Worm (Caenorhabditis elegans) whole organism, mixed stage, embryonic: ENCODE measurements around the gene ZC302.3.

ENCODE experiments used
- M03D4.4 ChIP-seq: sonication (generic microtip); optimal IDR thresholded peaks from 2 replicates; lab custom pipeline; 2017; ENCODE audit warnings: mild to moderate bottlenecking, missing genetic modification characterization, missing compliant biosample characterization
- bed-3 ChIP-seq: fragments of 200-800 bp; sonication (Bioruptor generic); optimal IDR thresholded peaks from 3 replicates; lab custom pipeline; 2018; ENCODE audit warnings: mild to moderate bottlenecking, missing genetic modification characterization, moderate library complexity, missing compliant biosample characterization
- blmp-1 ChIP-seq: fragments of 150-350 bp; optimal IDR thresholded peaks from 2 replicates; lab custom pipeline; 2014; ENCODE audit warnings: missing biosample characterization, missing genetic modification characterization
- ceh-39 ChIP-seq: fragments of 150-350 bp; optimal IDR thresholded peaks from 2 replicates; lab custom pipeline; 2014; ENCODE audit warnings: missing biosample characterization, missing genetic modification characterization
- ceh-43 ChIP-seq: fragments of 200-800 bp; sonication (Bioruptor generic); optimal IDR thresholded peaks from 2 replicates; lab custom pipeline; 2018; ENCODE audit warnings: mild to moderate bottlenecking, missing genetic modification characterization, moderate library complexity, missing compliant biosample characterization
- ceh-83 ChIP-seq: fragments of 200-800 bp; sonication (Bioruptor generic); optimal IDR thresholded peaks from 2 replicates; lab custom pipeline; 2018; ENCODE audit warnings: mild to moderate bottlenecking, missing genetic modification characterization, missing compliant biosample characterization
- ces-1 ChIP-seq: fragments of 150-350 bp; optimal IDR thresholded peaks from 2 replicates; lab custom pipeline; 2014; ENCODE audit warnings: missing biosample characterization, missing genetic modification reagents, missing genetic modification characterization
- cnd-1 ChIP-seq: fragments of 200-800 bp; sonication (Bioruptor generic); optimal IDR thresholded peaks from 2 replicates; lab custom pipeline; 2018; ENCODE audit warnings: mild to moderate bottlenecking, missing genetic modification characterization, missing compliant biosample characterization
- drap-1 ChIP-seq: fragments of 200-800 bp; sonication (Bioruptor generic); optimal IDR thresholded peaks from 3 replicates; lab custom pipeline; 2018; ENCODE audit warnings: mild to moderate bottlenecking, missing genetic modification characterization, missing compliant biosample characterization
- elt-1 ChIP-seq: sonication (generic microtip); optimal IDR thresholded peaks from 2 replicates; lab custom pipeline; 2017; ENCODE audit warnings: missing genetic modification characterization, mild to moderate bottlenecking, missing compliant biosample characterization, antibody characterized with exemption, moderate library complexity, borderline replicate concordance; ENCODE audit not compliant: insufficient read depth
- elt-3 ChIP-seq: fragments of 150-350 bp; optimal IDR thresholded peaks from 2 replicates; lab custom pipeline; 2014; ENCODE audit warnings: missing biosample characterization, missing genetic modification characterization
- flh-1 ChIP-seq: fragments of 200-800 bp; sonication (Bioruptor generic); optimal IDR thresholded peaks from 2 replicates; lab custom pipeline; 2018; ENCODE audit warnings: mild to moderate bottlenecking, missing genetic modification characterization, moderate library complexity, missing compliant biosample characterization
- ham-2 ChIP-seq: fragments of 200-800 bp; sonication (Bioruptor generic); optimal IDR thresholded peaks from 2 replicates; lab custom pipeline; 2018; ENCODE audit warnings: mild to moderate bottlenecking, missing genetic modification characterization, missing compliant biosample characterization
- hlh-1 ChIP-seq: fragments of 150-350 bp; optimal IDR thresholded peaks from 2 replicates; lab custom pipeline; 2014; ENCODE audit warnings: missing biosample characterization, missing genetic modification reagents, missing genetic modification characterization
- lin-13 ChIP-seq: fragments of 150-350 bp; optimal IDR thresholded peaks from 2 replicates; lab custom pipeline; 2014; ENCODE audit warnings: missing biosample characterization, missing genetic modification characterization
- lsy-2 ChIP-seq: fragments of 150-350 bp; optimal IDR thresholded peaks from 2 replicates; lab custom pipeline; 2014; ENCODE audit warnings: missing biosample characterization, missing genetic modification characterization
- mab-5 ChIP-seq: fragments of 150-350 bp; optimal IDR thresholded peaks from 2 replicates; lab custom pipeline; 2014; ENCODE audit warnings: missing biosample characterization, missing genetic modification characterization
- mep-1 ChIP-seq: fragments of 150-350 bp; optimal IDR thresholded peaks from 2 replicates; lab custom pipeline; 2017; ENCODE audit warnings: missing biosample characterization, missing genetic modification reagents, missing genetic modification characterization, inconsistent platforms
- nhr-12 ChIP-seq: fragments of 150-350 bp; optimal IDR thresholded peaks from 2 replicates; lab custom pipeline; 2014; ENCODE audit warnings: missing biosample characterization, missing genetic modification characterization
- nhr-2 ChIP-seq: fragments of 150-350 bp; optimal IDR thresholded peaks from 2 replicates; lab custom pipeline; 2014; ENCODE audit warnings: missing biosample characterization, missing genetic modification characterization
- nhr-237 ChIP-seq: fragments of 150-350 bp; optimal IDR thresholded peaks from 2 replicates; lab custom pipeline; 2014; ENCODE audit warnings: missing biosample characterization, missing genetic modification characterization
- nhr-28 ChIP-seq: fragments of 150-350 bp; optimal IDR thresholded peaks from 2 replicates; lab custom pipeline; 2014; ENCODE audit warnings: missing biosample characterization, missing genetic modification characterization
- nhr-76 ChIP-seq: sonication (generic microtip); optimal IDR thresholded peaks from 2 replicates; lab custom pipeline; 2017; ENCODE audit warnings: missing biosample characterization, missing genetic modification characterization
- pha-4 ChIP-seq: fragments of 150-350 bp; optimal IDR thresholded peaks from 2 replicates; lab custom pipeline; 2018; ENCODE audit warnings: missing biosample characterization, missing genetic modification reagents, missing genetic modification characterization
- sem-2 ChIP-seq: fragments of 200-800 bp; sonication (Bioruptor generic); optimal IDR thresholded peaks from 2 replicates; lab custom pipeline; 2018; ENCODE audit warnings: mild to moderate bottlenecking, missing genetic modification characterization, missing compliant biosample characterization
- tbx-8 ChIP-seq: fragments of 200-800 bp; sonication (Bioruptor generic); optimal IDR thresholded peaks from 2 replicates; lab custom pipeline; 2018; ENCODE audit warnings: mild to moderate bottlenecking, missing genetic modification characterization, moderate library complexity, missing compliant biosample characterization
- unc-39 ChIP-seq: fragments of 150-350 bp; optimal IDR thresholded peaks from 2 replicates; lab custom pipeline; 2014; ENCODE audit warnings: missing biosample characterization, missing genetic modification characterization
- zip-8 ChIP-seq: fragments of 150-350 bp; optimal IDR thresholded peaks from 2 replicates; lab custom pipeline; 2014; ENCODE audit warnings: missing biosample characterization, missing genetic modification characterization

ZC302.3 gene

ce11 chrV:10726691-10727090, 14.6 kb downstream of the ZC302.3 start:
- TF ChIP-seq M03D4.4 (no peak), nhr-76 (tag; lab: Kevin White, UChicago) (no peak), lin-13 (tag; lab: Kevin White, UChicago) (no peak), ham-2 (GFP tag; lab: Kevin White, UChicago) (no peak)

ce11 chrV:10725424-10725951, 15.8 kb downstream of the ZC302.3 start:
- TF ChIP-seq pha-4 (tag; lab: Kevin White, UChicago) (no peak), flh-1 (GFP tag; lab: Kevin White, UChicago) (no peak), nhr-2 (tag; lab: Kevin White, UChicago) (no peak), nhr-76 (tag; lab: Kevin White, UChicago) (no peak), drap-1 (GFP tag; lab: Kevin White, UChicago) (no peak), sem-2 (GFP tag; lab: Kevin White, UChicago) (no peak), nhr-12 (tag; lab: Kevin White, UChicago) (no peak), lsy-2 (tag; lab: Kevin White, UChicago) (no peak), ceh-83 (GFP tag; lab: Kevin White, UChicago) (no peak), mab-5 (tag; lab: Kevin White, UChicago) (no peak), nhr-28 (tag; lab: Kevin White, UChicago) (no peak), elt-3 (no peak)

ce11 chrV:10724472-10724871, 16.8 kb downstream of the ZC302.3 start:
- TF ChIP-seq ceh-39 (tag; lab: Kevin White, UChicago) = no peak
- TF ChIP-seq elt-1 (tag; lab: Kevin White, UChicago) = no peak
- no peak for TF ChIP-seq lsy-2 (tag; lab: Kevin White, UChicago)
- TF ChIP-seq sem-2 (GFP tag; lab: Kevin White, UChicago) = no peak
- no peak for TF ChIP-seq hlh-1 (tag; lab: Kevin White, UChicago)
- TF ChIP-seq ceh-43 (GFP tag; lab: Kevin White, UChicago) = no peak
- TF ChIP-seq lin-13 (tag; lab: Kevin White, UChicago) = no peak
- no peak for TF ChIP-seq tbx-8

- TF ChIP-seq nhr-2 (tag; lab: Kevin White, UChicago) = no peak
- TF ChIP-seq mab-5 (tag; lab: Kevin White, UChicago) = no peak
- TF ChIP-seq nhr-28 (tag; lab: Kevin White, UChicago) = no peak
- no peak for TF ChIP-seq nhr-12 (tag; lab: Kevin White, UChicago)
- TF ChIP-seq blmp-1 (tag; lab: Kevin White, UChicago) = no peak
- TF ChIP-seq mep-1 (tag; lab: Kevin White, UChicago) = no peak
- TF ChIP-seq elt-3 = no peak
- TF ChIP-seq nhr-237 (tag; lab: Kevin White, UChicago) = no peak
- TF ChIP-seq pha-4 (tag; lab: Kevin White, UChicago) = no peak
- TF ChIP-seq lsy-2 (tag; lab: Kevin White, UChicago) = no peak
- TF ChIP-seq bed-3 (GFP tag; lab: Kevin White, UChicago) = no peak
- no peak for TF ChIP-seq unc-39 (tag; lab: Kevin White, UChicago)
- no peak for TF ChIP-seq zip-8 (tag; lab: Kevin White, UChicago)
- no peak for TF ChIP-seq M03D4.4
- TF ChIP-seq ham-2 (GFP tag; lab: Kevin White, UChicago) = no peak
- no peak for TF ChIP-seq lin-13 (tag; lab: Kevin White, UChicago)
- TF ChIP-seq drap-1 (GFP tag; lab: Kevin White, UChicago) = no peak
Measured at ce11 chrV:10723583-10723982, 17.7 kb downstream of the ZC302.3 start.

ce11 chrV:10723181-10723580, 18.1 kb downstream of the ZC302.3 start:
- TF ChIP-seq zip-8 (tag; lab: Kevin White, UChicago) (no peak), ces-1 (GFP tag; lab: Kevin White, UChicago) (no peak), unc-39 (tag; lab: Kevin White, UChicago) (no peak), nhr-237 (tag; lab: Kevin White, UChicago) (no peak), ham-2 (GFP tag; lab: Kevin White, UChicago) (no peak), flh-1 (GFP tag; lab: Kevin White, UChicago) (no peak), elt-1 (tag; lab: Kevin White, UChicago) (no peak), lsy-2 (tag; lab: Kevin White, UChicago) (no peak), ceh-83 (GFP tag; lab: Kevin White, UChicago) (no peak), sem-2 (GFP tag; lab: Kevin White, UChicago) (no peak), nhr-2 (tag; lab: Kevin White, UChicago) (no peak), tbx-8 (no peak), cnd-1 (tag; lab: Kevin White, UChicago) (no peak), elt-3 (no peak), nhr-76 (tag; lab: Kevin White, UChicago) (no peak), ceh-39 (tag; lab: Kevin White, UChicago) (no peak)
